Fruit fly (Drosophila melanogaster) whole organism, prepupa: ENCODE measurements around the gene mRpL44.

Source experiments
- CG16779 ChIP-seq: fragments of 200-800 bp; sonication (Bioruptor generic); optimal IDR thresholded peaks from 3 replicates; lab custom pipeline; 2017; ENCODE audit warnings: missing biosample characterization, mild to moderate bottlenecking, missing genetic modification characterization
- Eip75B ChIP-seq: fragments of 200-800 bp; sonication (Bioruptor generic); optimal IDR thresholded peaks from 3 replicates; lab custom pipeline; 2016; ENCODE audit warnings: missing biosample characterization, missing genetic modification characterization
- Hr39 ChIP-seq: fragments of 200-800 bp; sonication (Bioruptor generic); optimal IDR thresholded peaks from 2 replicates; lab custom pipeline; 2016; ENCODE audit warnings: missing biosample characterization, missing genetic modification characterization
- Lpt ChIP-seq: fragments of 200-800 bp; sonication (Bioruptor generic); optimal IDR thresholded peaks from 3 replicates; lab custom pipeline; 2016; ENCODE audit warnings: missing biosample characterization, missing genetic modification characterization
- svp ChIP-seq: fragments of 200-800 bp; sonication (Bioruptor generic); peaks from one replicate; lab custom pipeline; 2016; ENCODE audit warnings: missing biosample characterization, missing genetic modification characterization

DNA sequence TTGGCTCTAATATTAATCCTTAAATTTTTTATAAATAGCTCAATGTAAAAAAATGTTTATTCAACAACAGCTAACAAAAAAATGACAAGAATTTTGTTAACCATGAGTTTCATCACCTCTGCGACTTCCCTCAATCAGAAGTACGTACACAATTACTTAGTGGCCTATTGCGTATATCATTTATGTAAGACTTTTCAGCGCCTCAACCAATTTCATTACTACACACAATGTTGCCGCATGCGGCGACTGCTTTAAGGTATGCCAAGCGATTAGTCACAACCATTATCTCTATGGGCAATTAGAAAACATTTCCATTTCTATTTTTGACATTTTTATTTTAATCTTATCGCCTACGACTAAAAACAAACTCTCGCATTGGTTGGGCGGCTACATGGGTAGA is 11.8 kb downstream of the mRpL44 start:
- TF ChIP-seq Lpt, result no peak
- no peak for TF ChIP-seq Hr39 (GFP tag; lab: Kevin White, UChicago)
- no peak for TF ChIP-seq svp (GFP tag; lab: Kevin White, UChicago)
- no peak for TF ChIP-seq CG16779 (tag; lab: Kevin White, UChicago)
- no peak for TF ChIP-seq Eip75B (GFP tag; lab: Kevin White, UChicago)
